Worm (Caenorhabditis elegans): ENCODE results near the gene nhr-228.

DNA sequence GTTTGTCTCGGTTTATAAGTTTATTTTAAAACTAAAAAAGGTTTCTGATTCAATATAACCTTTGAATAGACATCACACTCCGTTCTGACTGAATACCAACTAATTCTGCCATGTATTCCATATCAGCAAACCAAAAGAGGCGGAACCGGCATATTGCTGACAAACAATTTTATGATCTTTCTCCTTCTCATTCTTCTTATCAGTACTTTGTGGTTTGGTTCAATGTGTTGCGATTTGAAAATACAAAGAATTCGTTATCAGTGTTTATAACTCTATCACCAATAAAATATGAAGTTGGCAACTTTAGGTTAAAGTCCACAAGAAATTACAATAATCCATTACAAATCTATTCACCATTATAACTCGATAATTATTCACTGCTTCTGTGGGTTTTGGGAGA, 42.7 kb downstream of the nhr-228 start:
- TF ChIP-seq unc-62 (GFP tag; optimal IDR thresholded peaks at IDR 0.05) (no peak), lin-13 (tag; optimal IDR thresholded peaks at IDR 0.05) (no peak), blmp-1 (tag; optimal IDR thresholded peaks at IDR 0.05) (no peak), elt-3 (tag; optimal IDR thresholded peaks at IDR 0.05) (no peak), nhr-28 (tag; optimal IDR thresholded peaks at IDR 0.05) (no peak)
